Worm (Caenorhabditis elegans): ENCODE data around the gene pdf-1.
A peak's percentile ranks its signal among the peaks of the same experiment; 100 is the strongest.

The pdf-1 gene

ce11 chrIII:6887574-6887973, 24.7 kb downstream of the pdf-1 start (continued):
- TF ChIP-seq ceh-82 (tag; optimal IDR thresholded peaks at IDR 0.05): no peak
- TF ChIP-seq duxl-1 (tag; optimal IDR thresholded peaks at IDR 0.05; ENCODE audit: poor library complexity): no peak
- peak; percentile 29 for TF ChIP-seq snpc-4 (tag; optimal IDR thresholded peaks at IDR 0.05)
- TF ChIP-seq egl-27 (tag; optimal IDR thresholded peaks at IDR 0.05): no peak
- no peak for TF ChIP-seq cey-2 (tag; optimal IDR thresholded peaks at IDR 0.05; ENCODE audit: borderline replicate concordance, insufficient read depth)
- TF ChIP-seq mep-1 (tag; optimal IDR thresholded peaks at IDR 0.05): peak; percentile 74
- no peak for TF ChIP-seq mxl-3 (GFP tag; optimal IDR thresholded peaks at IDR 0.05)
- no peak for TF ChIP-seq tag-97 (GFP tag; IDR thresholded peaks at IDR 0.05)
- TF ChIP-seq zip-11 (GFP tag; IDR thresholded peaks at IDR 0.05): 0 out of 2 replicates have a peak, but pooled peaks have one; percentile 42
- TF ChIP-seq daf-12 (tag; optimal IDR thresholded peaks at IDR 0.05): no peak
- TF ChIP-seq Y105C5A.15 (GFP tag; IDR thresholded peaks at IDR 0.05): 0 out of 2 replicates have a peak, but pooled peaks have one; percentile 65
- TF ChIP-seq nhr-25 (tag; optimal IDR thresholded peaks at IDR 0.05; ENCODE audit: borderline replicate concordance, insufficient read depth): no peak
- TF ChIP-seq unc-130 (GFP tag; optimal IDR thresholded peaks at IDR 0.05): peak; percentile 51
- peak; percentile 73 for TF ChIP-seq lin-13 (GFP tag; optimal IDR thresholded peaks at IDR 0.05)
- peak in 1 of 2 experiments; percentile 75 for TF ChIP-seq lsy-2 (tag; optimal IDR thresholded peaks at IDR 0.05)
- TF ChIP-seq arid-1 (GFP tag; conservative IDR thresholded peaks at IDR 0.05): peak; percentile 84
- TF ChIP-seq rbr-2 (tag; optimal IDR thresholded peaks at IDR 0.05): peak; percentile 67
- TF ChIP-seq dmd-8 (GFP tag; IDR thresholded peaks at IDR 0.05): peak; percentile 95
- no peak; the same call in none of the 2 replicates for TF ChIP-seq ceh-20 (GFP tag; IDR thresholded peaks at IDR 0.05)
- peak; percentile 80 for TF ChIP-seq nhr-111 (GFP tag; optimal IDR thresholded peaks at IDR 0.05)
- TF ChIP-seq mdt-29 (GFP tag; IDR thresholded peaks at IDR 0.05): peak; percentile 66; the same call in 1 of the 2 replicates
- TF ChIP-seq attf-4 (tag; optimal IDR thresholded peaks at IDR 0.05): no peak
- TF ChIP-seq ceh-32 (tag; optimal IDR thresholded peaks at IDR 0.05; ENCODE audit: poor library complexity): no peak
- TF ChIP-seq spr-3 (GFP tag; optimal IDR thresholded peaks at IDR 0.05): no peak
- peak; percentile 48 for TF ChIP-seq Y5F2A.4 (GFP tag; optimal IDR thresholded peaks at IDR 0.05)
- peak; percentile 86 for TF ChIP-seq hmg-1.1 (GFP tag; IDR thresholded peaks at IDR 0.05)
- TF ChIP-seq lim-7 (GFP tag; IDR thresholded peaks at IDR 0.05): peak; percentile 96
- no peak for TF ChIP-seq ceh-62 (tag; optimal IDR thresholded peaks at IDR 0.05)
- peak; percentile 33 for TF ChIP-seq spr-1 (tag; optimal IDR thresholded peaks at IDR 0.05)
- no peak for TF ChIP-seq sdz-12 (GFP tag; optimal IDR thresholded peaks at IDR 0.05)
- TF ChIP-seq D1046.2 (GFP tag; IDR thresholded peaks at IDR 0.05): 0 out of 2 replicates have a peak, but pooled peaks have one; percentile 69
- TF ChIP-seq F26F4.8 (GFP tag; conservative IDR thresholded peaks at IDR 0.05): peak; percentile 88
- peak; percentile 65; the same call in 1 of the 2 replicates for TF ChIP-seq php-3 (GFP tag; IDR thresholded peaks at IDR 0.05)
- no peak for TF ChIP-seq ceh-28 (tag; optimal IDR thresholded peaks at IDR 0.05)
- no peak for TF ChIP-seq pqm-1 (tag; optimal IDR thresholded peaks at IDR 0.05)
- TF ChIP-seq mes-2 (tag; optimal IDR thresholded peaks at IDR 0.05; ENCODE audit: poor library complexity, severe bottlenecking): peak; percentile 84
- no peak for TF ChIP-seq nhr-10 (tag; optimal IDR thresholded peaks at IDR 0.05)
- peak in 1 of 2 experiments; percentile 72 for TF ChIP-seq daf-16 (GFP tag; optimal IDR thresholded peaks at IDR 0.05)
- TF ChIP-seq daf-16 (tag; optimal IDR thresholded peaks at IDR 0.05): peak; percentile 36
- TF ChIP-seq nhr-76 (tag; optimal IDR thresholded peaks at IDR 0.05): no peak
- no peak for TF ChIP-seq nhr-102 (tag; optimal IDR thresholded peaks at IDR 0.05)
- no peak for TF ChIP-seq hlh-11 (tag; optimal IDR thresholded peaks at IDR 0.05)
- 0 out of 2 replicates have a peak, but pooled peaks have one; percentile 58 for TF ChIP-seq ZK337.2 (GFP tag; IDR thresholded peaks at IDR 0.05)
- peak; percentile 89; the same call in 1 of the 2 replicates for TF ChIP-seq pha-4 (GFP tag; IDR thresholded peaks at IDR 0.05)
- no peak for TF ChIP-seq pha-4 (tag; optimal IDR thresholded peaks at IDR 0.05)
- 0 out of 2 replicates have a peak, but pooled peaks have one; percentile 24 for TF ChIP-seq lin-29 (GFP tag; IDR thresholded peaks at IDR 0.05)
- no peak for TF ChIP-seq ztf-11 (tag; optimal IDR thresholded peaks at IDR 0.05)
- no peak for TF ChIP-seq ces-1 (GFP tag; optimal IDR thresholded peaks at IDR 0.05)
- peak; percentile 14 for TF ChIP-seq ama-1 (optimal IDR thresholded peaks at IDR 0.05)
- TF ChIP-seq R02D3.7 (tag; optimal IDR thresholded peaks at IDR 0.05): peak; percentile 8
- TF ChIP-seq lir-3 (tag; optimal IDR thresholded peaks at IDR 0.05): peak; percentile 49

Data from whole organism, L4 larva.